Worm (Caenorhabditis elegans) whole organism, late embryonic: ENCODE measurements around the gene unc-10.

ENCODE experiments used
- F13H6.1 ChIP-seq: sonication (generic microtip); optimal IDR thresholded peaks from 2 replicates; lab custom pipeline; 2016; ENCODE audit warnings: missing genetic modification characterization, missing compliant biosample characterization
- K09A11.1 ChIP-seq: sonication (generic microtip); optimal IDR thresholded peaks from 2 replicates; lab custom pipeline; 2017; ENCODE audit warnings: antibody characterized with exemption, mild to moderate bottlenecking, missing genetic modification characterization, missing compliant biosample characterization; ENCODE audit not compliant: insufficient read depth
- ceh-45 ChIP-seq: fragments of 200-800 bp; sonication (Bioruptor generic); IDR thresholded peaks from 2 replicates; pipeline ENCODE4 v1.3.6; 2022; ENCODE audit warnings: missing genetic modification reagents, missing genetic modification characterization, missing compliant biosample characterization
- dve-1 ChIP-seq: sonication (generic microtip); optimal IDR thresholded peaks from 2 replicates; lab custom pipeline; 2017; ENCODE audit warnings: antibody characterized with exemption, mild to moderate bottlenecking, missing genetic modification characterization, missing compliant biosample characterization
- elt-2 ChIP-seq: sonication (generic microtip); optimal IDR thresholded peaks from 2 replicates; lab custom pipeline; 2016; ENCODE audit warnings: missing genetic modification reagents, missing genetic modification characterization, missing compliant biosample characterization
- fkh-10 ChIP-seq: fragments of 150-350 bp; optimal IDR thresholded peaks from 2 replicates; lab custom pipeline; 2014; ENCODE audit warnings: missing biosample characterization, missing genetic modification reagents, missing genetic modification characterization
- hlh-13 ChIP-seq: fragments of 200-800 bp; sonication (Bioruptor generic); optimal IDR thresholded peaks from 2 replicates; lab custom pipeline; 2018; ENCODE audit warnings: mild to moderate bottlenecking, missing genetic modification characterization, missing compliant biosample characterization
- hlh-30 ChIP-seq: sonication (generic microtip); optimal IDR thresholded peaks from 2 replicates; lab custom pipeline; 2017; ENCODE audit warnings: antibody characterized with exemption, missing genetic modification characterization, missing compliant biosample characterization; ENCODE audit not compliant: insufficient read depth
- nhr-232 ChIP-seq: sonication (generic microtip); optimal IDR thresholded peaks from 2 replicates; lab custom pipeline; 2016; ENCODE audit warnings: missing genetic modification characterization, missing compliant biosample characterization
- pqm-1 ChIP-seq: sonication (generic microtip); optimal IDR thresholded peaks from 2 replicates; lab custom pipeline; 2016; ENCODE audit warnings: missing genetic modification characterization, missing compliant biosample characterization
- syd-9 ChIP-seq: sonication (generic microtip); optimal IDR thresholded peaks from 2 replicates; lab custom pipeline; 2016; ENCODE audit warnings: mild to moderate bottlenecking, missing genetic modification characterization, moderate library complexity, missing compliant biosample characterization
- ttx-3 ChIP-seq: sonication (generic microtip); optimal IDR thresholded peaks from 2 replicates; lab custom pipeline; 2016; ENCODE audit warnings: missing genetic modification reagents, missing genetic modification characterization, missing compliant biosample characterization

- TF ChIP-seq fkh-10 (GFP tag; lab: Kevin White, UChicago) (no peak), ttx-3 (no peak), K09A11.1 (tag; lab: Kevin White, UChicago) (no peak), dve-1 (tag; lab: Kevin White, UChicago) (no peak), pqm-1 (tag; lab: Kevin White, UChicago) (no peak), elt-2 (no peak), ceh-45 (GFP tag; lab: Robert Waterston, UW) (no peak), hlh-13 (GFP tag; lab: Kevin White, UChicago) (no peak), hlh-30 (tag; lab: Kevin White, UChicago) (no peak), F13H6.1 (tag; lab: Kevin White, UChicago) (no peak), nhr-232 (tag; lab: Kevin White, UChicago) (no peak), syd-9 (no peak)
Observed at ce11 chrX:7316485-7317391, 36.6 kb upstream of the unc-10 start, which contains the start of the genes spp-2 and spp-6.
